Worm (Caenorhabditis elegans) whole organism, L2 larva: ENCODE data around the gene fbxc-14.
"Not testable (repeated sequence)": the region's sequence is repeated elsewhere in the genome, so short reads cannot be mapped to it uniquely, and the experiment has no call there.

Source experiments
- F13H6.1 ChIP-seq: sonication (generic microtip); optimal IDR thresholded peaks from 2 replicates; lab custom pipeline; 2016; ENCODE audit warnings: missing genetic modification characterization, missing compliant biosample characterization
- blmp-1 ChIP-seq: sonication (generic microtip); optimal IDR thresholded peaks from 2 replicates; lab custom pipeline; 2017; ENCODE audit warnings: missing genetic modification characterization, mild to moderate bottlenecking, missing compliant biosample characterization, antibody characterized with exemption, moderate library complexity; ENCODE audit not compliant: insufficient read depth
- nhr-6 ChIP-seq: fragments of 150-350 bp; optimal IDR thresholded peaks from 2 replicates; lab custom pipeline; 2014; ENCODE audit warnings: missing biosample characterization, missing genetic modification characterization

DNA sequence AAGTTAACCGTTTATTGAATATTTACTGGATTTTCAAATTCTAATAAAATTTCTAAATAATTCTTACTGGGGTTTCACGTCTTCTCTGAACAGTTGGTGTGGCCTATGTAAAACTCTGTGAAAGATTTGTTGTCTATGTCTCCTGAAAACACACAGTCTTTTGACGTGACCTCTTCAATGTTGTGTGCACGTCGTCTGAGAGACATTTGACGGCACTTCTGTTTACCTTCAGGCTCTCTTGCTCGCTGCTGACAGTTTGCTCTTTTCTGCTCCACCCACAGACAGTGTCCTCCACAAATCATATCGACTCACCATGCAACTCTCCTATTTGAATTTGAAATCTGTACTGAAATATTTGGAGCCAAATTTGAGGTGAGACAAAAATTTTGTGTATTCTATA lies 43.2 kb upstream of the fbxc-14 start, which contains the start of gene fbxc-34:
- not testable (repeated sequence) for TF ChIP-seq nhr-6, F13H6.1, blmp-1 (tag; lab: Kevin White, UChicago)
